Fruit fly (Drosophila melanogaster) whole organism, embryonic: ENCODE measurements around the gene toe.

Experiments used
- Asciz ChIP-seq: fragments of 200-800 bp; sonication (Bioruptor generic); optimal IDR thresholded peaks from 2 replicates; lab custom pipeline; 2017; ENCODE audit warnings: missing biosample characterization, mild to moderate bottlenecking, missing genetic modification characterization, missing genetic modification reagents
- Atf-2 ChIP-seq: fragments of 200-800 bp; sonication (Bioruptor generic); optimal IDR thresholded peaks from 2 replicates; lab custom pipeline; 2016; ENCODE audit warnings: missing biosample characterization, missing genetic modification characterization
- Blimp-1 ChIP-seq: fragments of 200-800 bp; sonication (Bioruptor generic); optimal IDR thresholded peaks from 3 replicates; lab custom pipeline; 2018; ENCODE audit warnings: missing biosample characterization, missing genetic modification characterization, mild to moderate bottlenecking, moderate library complexity, missing genetic modification reagents
- CG11093 ChIP-seq: fragments of 200-800 bp; sonication (Bioruptor generic); IDR thresholded peaks from 3 replicates; pipeline ENCODE4 v1.3.6; 2022; ENCODE audit warnings: missing biosample characterization, missing genetic modification characterization
- CG12104 ChIP-seq: fragments of 200-800 bp; sonication (Bioruptor generic); optimal IDR thresholded peaks from 3 replicates; lab custom pipeline; 2016; ENCODE audit warnings: missing biosample characterization, missing genetic modification characterization
- CG12659 ChIP-seq: fragments of 200-800 bp; sonication (Bioruptor generic); optimal IDR thresholded peaks from 3 replicates; lab custom pipeline; 2017; ENCODE audit warnings: mild to moderate bottlenecking, missing biosample characterization, missing genetic modification reagents, missing genetic modification characterization
- CG12942 ChIP-seq: fragments of 200-800 bp; sonication (Bioruptor generic); optimal IDR thresholded peaks from 3 replicates; lab custom pipeline; 2016; ENCODE audit warnings: missing biosample characterization, missing genetic modification characterization
- CG13123 ChIP-seq: fragments of 200-800 bp; sonication (Bioruptor generic); optimal IDR thresholded peaks from 2 replicates; lab custom pipeline; 2016; ENCODE audit warnings: missing biosample characterization, missing genetic modification characterization
- CG15696 ChIP-seq: fragments of 200-800 bp; sonication (Bioruptor generic); optimal IDR thresholded peaks from 2 replicates; lab custom pipeline; 2019; ENCODE audit warnings: missing biosample characterization, mild to moderate bottlenecking, missing genetic modification characterization, moderate library complexity
- CG17829 ChIP-seq: fragments of 200-800 bp; optimal IDR thresholded peaks from 2 replicates; lab custom pipeline; 2019; ENCODE audit warnings: missing biosample characterization, mild to moderate bottlenecking, missing genetic modification characterization, moderate library complexity
- CG2202 ChIP-seq: fragments of 200-800 bp; sonication (Bioruptor generic); optimal IDR thresholded peaks from 2 replicates; lab custom pipeline; 2018; ENCODE audit warnings: missing biosample characterization, mild to moderate bottlenecking, missing genetic modification characterization
- CG32767 ChIP-seq: fragments of 200-800 bp; sonication (Bioruptor generic); IDR thresholded peaks from 2 replicates; pipeline ENCODE4 v1.3.6; 2022; ENCODE audit warnings: missing biosample characterization, missing genetic modification characterization
- CG4424 ChIP-seq: fragments of 200-800 bp; sonication (Bioruptor generic); optimal IDR thresholded peaks from 3 replicates; lab custom pipeline; 2016; ENCODE audit warnings: missing biosample characterization, missing genetic modification characterization
- CG4854 ChIP-seq: fragments of 200-800 bp; sonication (Bioruptor generic); optimal IDR thresholded peaks from 2 replicates; lab custom pipeline; 2016; ENCODE audit warnings: missing biosample characterization, missing genetic modification characterization, inconsistent platforms
- CG5245 ChIP-seq: fragments of 200-800 bp; sonication (Bioruptor generic); optimal IDR thresholded peaks from 3 replicates; lab custom pipeline; 2016; ENCODE audit warnings: missing biosample characterization, missing genetic modification characterization
- CG6254 ChIP-seq: fragments of 200-800 bp; sonication (Bioruptor generic); optimal IDR thresholded peaks from 3 replicates; lab custom pipeline; 2017; ENCODE audit warnings: mild to moderate bottlenecking, missing biosample characterization, missing genetic modification reagents, missing genetic modification characterization
- CG6813 ChIP-seq: fragments of 200-800 bp; sonication (Bioruptor generic); optimal IDR thresholded peaks from 2 replicates; lab custom pipeline; 2017; ENCODE audit warnings: missing biosample characterization, missing genetic modification characterization, mild to moderate bottlenecking, moderate library complexity, missing genetic modification reagents
- CG8290 ChIP-seq, 3 experiments: fragments of 200-800 bp; sonication (Bioruptor generic); optimal IDR thresholded peaks; 2 replicates each; lab custom pipeline; 2016 to 2019; ENCODE audit warnings: missing biosample characterization in 3 of 3, missing genetic modification characterization in 3 of 3, mild to moderate bottlenecking in 2 of 3, moderate library complexity in 1 of 3
- CG8478 ChIP-seq: fragments of >200 bp; optimal IDR thresholded peaks from 2 replicates; lab custom pipeline; 2018
- CG8944 ChIP-seq: fragments of 200-800 bp; sonication (Bioruptor generic); optimal IDR thresholded peaks from 3 replicates; lab custom pipeline; 2016; ENCODE audit warnings: missing biosample characterization, missing genetic modification characterization
- D ChIP-seq, 2 experiments: fragments of 200-800 bp in 1 of 2; fragments of >200 bp in 1 of 2; sonication (Bioruptor generic) in 1 of 2; optimal IDR thresholded peaks; 2 replicates in 1 of 2; 3 replicates in 1 of 2; lab custom pipeline; 2017; ENCODE audit warnings: mild to moderate bottlenecking in 1 of 2, missing biosample characterization in 1 of 2, missing genetic modification characterization in 1 of 2, missing genetic modification reagents in 1 of 2
- Deaf1 ChIP-seq: fragments of 200-800 bp; optimal IDR thresholded peaks from 3 replicates; lab custom pipeline; 2019; ENCODE audit warnings: missing biosample characterization, mild to moderate bottlenecking, missing genetic modification characterization, moderate library complexity
- HLH54F ChIP-seq: fragments of 200-800 bp; sonication (Bioruptor generic); optimal IDR thresholded peaks from 3 replicates; lab custom pipeline; 2016; ENCODE audit warnings: missing biosample characterization, missing genetic modification characterization
- Hr3 ChIP-seq: fragments of 200-800 bp; sonication (Bioruptor generic); optimal IDR thresholded peaks from 3 replicates; lab custom pipeline; 2016; ENCODE audit warnings: missing biosample characterization, missing genetic modification characterization
- Kr ChIP-seq: fragments of 200-800 bp; sonication (Bioruptor generic); optimal IDR thresholded peaks from 2 replicates; lab custom pipeline; 2017; ENCODE audit warnings: missing biosample characterization, mild to moderate bottlenecking, missing genetic modification characterization
- MTF-1 ChIP-seq: fragments of 200-800 bp; sonication (Bioruptor generic); optimal IDR thresholded peaks from 2 replicates; lab custom pipeline; 2018; ENCODE audit warnings: missing biosample characterization, mild to moderate bottlenecking, missing genetic modification characterization, borderline replicate concordance
- Side ChIP-seq: fragments of 200-800 bp; sonication (Bioruptor generic); optimal IDR thresholded peaks from 2 replicates; lab custom pipeline; 2016; ENCODE audit warnings: missing biosample characterization, missing genetic modification characterization
- Sox102F ChIP-seq: fragments of 200-800 bp; sonication (Bioruptor generic); optimal IDR thresholded peaks from 2 replicates; lab custom pipeline; 2018; ENCODE audit warnings: missing biosample characterization, mild to moderate bottlenecking, missing genetic modification characterization, moderate library complexity
- Sry-β ChIP-seq: fragments of 200-800 bp; sonication (Bioruptor generic); optimal IDR thresholded peaks from 2 replicates; lab custom pipeline; 2018; ENCODE audit warnings: missing biosample characterization, mild to moderate bottlenecking, missing genetic modification characterization, moderate library complexity
- Sry-δ ChIP-seq: fragments of 200-800 bp; sonication (Bioruptor generic); optimal IDR thresholded peaks from 2 replicates; lab custom pipeline; 2016; ENCODE audit warnings: missing biosample characterization, missing genetic modification characterization
- Ssrp ChIP-seq: fragments of 200-800 bp; sonication (Bioruptor generic); optimal IDR thresholded peaks from 2 replicates; lab custom pipeline; 2018; ENCODE audit warnings: missing biosample characterization, mild to moderate bottlenecking, missing genetic modification characterization, moderate library complexity
- TFAM ChIP-seq: fragments of 200-800 bp; sonication (Bioruptor generic); optimal IDR thresholded peaks from 2 replicates; lab custom pipeline; 2017; ENCODE audit warnings: missing biosample characterization, missing genetic modification characterization, inconsistent platforms
- Trl ChIP-seq, 3 experiments: fragments of >200 bp in 2 of 3; fragments of 200-800 bp in 1 of 3; sonication (Bioruptor generic) in 1 of 3; optimal IDR thresholded peaks; 2 replicates in 1 of 3; 3 replicates in 2 of 3; lab custom pipeline; 2016 to 2017; ENCODE audit warnings: missing biosample characterization in 1 of 3, missing genetic modification characterization in 1 of 3
- Usf ChIP-seq: fragments of 200-800 bp; sonication (Bioruptor generic); optimal IDR thresholded peaks from 2 replicates; lab custom pipeline; 2017; ENCODE audit warnings: missing genotype, missing biosample characterization, missing genetic modification characterization
- aop ChIP-seq: fragments of 200-800 bp; sonication (Bioruptor generic); IDR thresholded peaks from 2 replicates; pipeline ENCODE4 v1.3.6; 2022; ENCODE audit warnings: missing biosample characterization, missing genetic modification characterization
- dimm ChIP-seq: fragments of 200-800 bp; sonication (Bioruptor generic); IDR thresholded peaks from 2 replicates; pipeline ENCODE4 v1.3.6; 2022; ENCODE audit warnings: missing biosample characterization, missing genetic modification characterization
- dpn ChIP-seq, 2 experiments: fragments of 200-800 bp; sonication (Bioruptor generic); optimal IDR thresholded peaks; 3 replicates each; lab custom pipeline; 2016; ENCODE audit warnings: missing biosample characterization in 2 of 2, missing genetic modification characterization in 2 of 2
- fu2 ChIP-seq: fragments of 200-800 bp; sonication (Bioruptor generic); optimal IDR thresholded peaks from 2 replicates; lab custom pipeline; 2016; ENCODE audit warnings: missing biosample characterization, missing genetic modification characterization
- gcm ChIP-seq: fragments of 200-800 bp; sonication (Bioruptor generic); optimal IDR thresholded peaks from 2 replicates; lab custom pipeline; 2019; ENCODE audit warnings: missing biosample characterization, mild to moderate bottlenecking, missing genetic modification characterization, moderate library complexity
- kah ChIP-seq: fragments of 200-800 bp; sonication (Bioruptor generic); optimal IDR thresholded peaks from 2 replicates; lab custom pipeline; 2018; ENCODE audit warnings: missing biosample characterization, mild to moderate bottlenecking, missing genetic modification characterization
- psq ChIP-seq: fragments of 200-800 bp; sonication (Bioruptor generic); optimal IDR thresholded peaks from 2 replicates; lab custom pipeline; 2017; ENCODE audit warnings: missing biosample characterization, missing genetic modification characterization
- seq ChIP-seq: fragments of 200-800 bp; sonication (Bioruptor generic); IDR thresholded peaks from 2 replicates; pipeline ENCODE4 v1.3.6; 2022; ENCODE audit warnings: missing biosample characterization, missing genetic modification characterization
- sim ChIP-seq: fragments of 200-800 bp; sonication (Bioruptor generic); IDR thresholded peaks from 2 replicates; pipeline ENCODE4 v1.3.6; 2022; ENCODE audit warnings: missing biosample characterization, missing genetic modification characterization
- sna ChIP-seq: fragments of 200-800 bp; sonication (Bioruptor generic); IDR thresholded peaks from 2 replicates; pipeline ENCODE4 v1.3.6; 2022; ENCODE audit warnings: missing biosample characterization, missing genetic modification characterization; ENCODE audit not compliant: partially characterized antibody
- tio ChIP-seq: fragments of 200-800 bp; sonication (Bioruptor generic); optimal IDR thresholded peaks from 2 replicates; lab custom pipeline; 2017; ENCODE audit warnings: missing biosample characterization, missing genetic modification characterization, inconsistent platforms
- tll ChIP-seq, 2 experiments: fragments of 200-800 bp in 1 of 2; fragments of >200 bp in 1 of 2; sonication (Bioruptor generic) in 1 of 2; optimal IDR thresholded peaks; 2 replicates each; lab custom pipeline; 2017 to 2019; ENCODE audit warnings: missing biosample characterization in 2 of 2, missing genetic modification characterization in 2 of 2, mild to moderate bottlenecking in 1 of 2, moderate library complexity in 1 of 2
- tna ChIP-seq: fragments of 200-800 bp; sonication (Bioruptor generic); IDR thresholded peaks from 2 replicates; pipeline ENCODE4 v1.3.6; 2022; ENCODE audit warnings: missing biosample characterization, missing genetic modification characterization; ENCODE audit not compliant: partially characterized antibody

The toe gene

dm6 chr3L:12456916-12457662 is 24.6 kb upstream of the toe start (continued):
- TF ChIP-seq CG17829 (tag; lab: Kevin White, UChicago) (peak; percentile 92), aop (no peak), CG15696 (tag; lab: Kevin White, UChicago) (peak; percentile 89), tll (GFP tag; optimal IDR thresholded peaks at IDR 0.05; lab: Kevin White, UChicago) (peak in 1 of 2 experiments; percentile 8), kah (GFP tag; lab: Kevin White, UChicago) (peak; percentile 46), fu2 (no peak), CG5245 (peak; percentile 69), tna (GFP tag; lab: Robert Waterston, UW) (no peak), dimm (GFP tag; lab: Robert Waterston, UW) (no peak), CG8478 (no peak), CG12942 (GFP tag; lab: Kevin White, UChicago) (peak; percentile 58), psq (GFP tag; lab: Kevin White, UChicago) (peak; percentile 41), CG2202 (tag; lab: Kevin White, UChicago) (peak; percentile 85), CG12104 (peak; percentile 72), Ssrp (peak; percentile 90), HLH54F (GFP tag; lab: Kevin White, UChicago) (no peak), CG4854 (GFP tag; lab: Kevin White, UChicago) (peak; percentile 53), gcm (GFP tag; lab: Kevin White, UChicago) (peak; percentile 87), dpn (GFP tag; optimal IDR thresholded peaks at IDR 0.05; lab: Kevin White, UChicago) (peak; percentile 52 to 69), sna (no peak), Usf (GFP tag; lab: Kevin White, UChicago) (peak; percentile 63), Deaf1 (tag; lab: Kevin White, UChicago) (peak; percentile 48), Blimp-1 (GFP tag; lab: Kevin White, UChicago) (peak; percentile 88), sim (peak; percentile 47; the same call in 1 of the 2 replicates), TFAM (GFP tag; lab: Kevin White, UChicago) (no peak), D (optimal IDR thresholded peaks at IDR 0.05; lab: Kevin White, UChicago) (no peak), D (GFP tag; optimal IDR thresholded peaks at IDR 0.05; lab: Kevin White, UChicago) (peak; percentile 88), CG8944 (GFP tag; lab: Kevin White, UChicago) (peak; percentile 14), Kr (peak; percentile 11), CG32767 (GFP tag; lab: Robert Waterston, UW) (peak; percentile 68; the same call in 1 of the 2 replicates), Sox102F (GFP tag; lab: Kevin White, UChicago) (peak; percentile 90), Hr3 (GFP tag; lab: Kevin White, UChicago) (peak; percentile 78), MTF-1 (GFP tag; lab: Kevin White, UChicago) (peak; percentile 46), seq (GFP tag; lab: Robert Waterston, UW) (no peak), Atf-2 (peak; percentile 31), CG13123 (GFP tag; lab: Kevin White, UChicago) (peak; percentile 47), tio (GFP tag; lab: Kevin White, UChicago) (peak; percentile 85), CG6813 (GFP tag; lab: Kevin White, UChicago) (peak; percentile 58), CG4424 (GFP tag; lab: Kevin White, UChicago) (peak; percentile 88), CG8290 (GFP tag; optimal IDR thresholded peaks at IDR 0.05; lab: Kevin White, UChicago) (peak; percentile 53), CG8290 (tag; optimal IDR thresholded peaks at IDR 0.05; lab: Kevin White, UChicago) (no peak), CG11093 (GFP tag; lab: Robert Waterston, UW) (peak; percentile 48; the same call in 1 of the 3 replicates), CG12659 (GFP tag; lab: Kevin White, UChicago) (peak; percentile 72), Asciz (GFP tag; lab: Kevin White, UChicago) (peak; percentile 85), Sry-δ (GFP tag; lab: Kevin White, UChicago) (no peak), Side (GFP tag; lab: Kevin White, UChicago) (peak; percentile 36), Trl (optimal IDR thresholded peaks at IDR 0.05; lab: Kevin White, UChicago) (no peak), Trl (GFP tag; optimal IDR thresholded peaks at IDR 0.05; lab: Kevin White, UChicago) (peak; percentile 45), Sry-β (peak; percentile 49), CG6254 (GFP tag; lab: Kevin White, UChicago) (peak; percentile 80)
